Fruit fly (Drosophila melanogaster): Measurements from ENCODE around the gene RhoGAP100F.

RhoGAP100F gene

DNA sequence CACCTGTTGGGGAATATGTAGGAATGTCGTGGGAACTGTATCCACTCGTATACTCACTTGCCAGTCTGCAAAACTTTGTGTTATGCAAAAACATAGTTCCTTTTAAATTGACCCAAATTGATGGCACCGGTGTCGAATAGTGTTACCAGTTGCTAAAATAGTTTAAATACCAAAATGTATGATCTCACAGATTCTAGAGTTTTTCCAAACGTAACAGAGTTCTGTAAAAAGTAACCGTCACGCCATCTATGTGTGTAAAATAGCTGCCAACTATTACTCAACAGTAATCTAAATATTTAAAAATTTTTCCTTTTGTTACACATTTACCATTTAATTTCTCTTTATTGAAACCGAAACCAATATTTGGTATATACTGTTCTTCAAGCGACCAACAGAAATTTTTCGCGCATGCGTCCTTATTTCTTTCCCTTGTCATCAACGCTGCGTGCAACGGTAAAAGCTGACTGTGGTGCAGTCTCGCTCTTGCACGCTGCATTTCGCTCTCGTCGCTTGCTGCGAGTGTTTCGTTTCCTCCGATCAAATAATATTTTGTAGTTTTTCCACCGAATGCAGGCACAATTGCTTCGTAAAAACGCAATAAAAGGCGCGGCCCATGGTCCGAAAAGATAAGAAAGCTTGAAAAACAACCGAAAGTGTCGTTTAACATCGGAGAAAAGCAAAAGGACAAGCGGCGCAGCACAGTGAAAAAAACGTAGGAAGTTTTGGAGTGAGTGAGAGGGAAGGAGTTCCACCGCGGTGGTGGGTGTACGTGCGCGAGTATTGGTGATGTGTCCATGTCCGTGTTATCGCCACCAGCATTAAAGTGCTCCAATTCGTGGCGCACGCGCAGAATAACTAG is at the start of gene RhoGAP100F, which contains the start of gene FeCH:
Gene RhoGAP100F (plus strand): TSS at position 493 of the 859 bp plus-strand sequence.
Gene FeCH (minus strand): TSS at position 180 of the 859 bp plus-strand sequence.
- TF ChIP-seq CG1620 (GFP tag; optimal IDR thresholded peaks at IDR 0.05): no peak
- TF ChIP-seq pad (GFP tag; optimal IDR thresholded peaks at IDR 0.05): peak; percentile 4
- peak; percentile 11 for TF ChIP-seq Hr96 (GFP tag; optimal IDR thresholded peaks at IDR 0.05)

DNA sequence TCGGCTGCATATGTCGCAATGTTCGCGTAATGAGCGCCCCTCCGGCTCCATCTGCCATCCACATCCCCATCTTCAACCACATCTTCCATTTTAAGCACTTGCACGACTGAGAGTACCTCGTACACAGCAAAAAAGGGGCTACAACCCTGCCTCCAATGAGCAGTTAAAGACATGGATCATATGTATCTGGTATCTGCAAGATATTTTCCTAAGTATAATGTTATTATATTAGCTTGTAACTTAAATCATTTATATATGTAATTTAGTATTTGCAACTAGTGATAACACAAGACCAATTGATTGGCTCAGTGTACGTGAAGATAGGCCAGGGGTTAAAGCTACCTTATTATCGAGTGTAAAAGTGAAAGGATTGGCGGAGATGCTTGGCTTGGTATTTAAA is 49.7 kb upstream of the RhoGAP100F start:
- no peak for TF ChIP-seq toe (GFP tag; optimal IDR thresholded peaks at IDR 0.05)
- no peak for TF ChIP-seq CG11617 (GFP tag; optimal IDR thresholded peaks at IDR 0.05)
- TF ChIP-seq Crg-1 (GFP tag; optimal IDR thresholded peaks at IDR 0.05): no peak
- TF ChIP-seq Mnt (GFP tag; optimal IDR thresholded peaks at IDR 0.05): no peak
- TF ChIP-seq CG1620 (GFP tag; optimal IDR thresholded peaks at IDR 0.05): no peak
- TF ChIP-seq CG33017 (tag; optimal IDR thresholded peaks at IDR 0.05): no peak

DNA sequence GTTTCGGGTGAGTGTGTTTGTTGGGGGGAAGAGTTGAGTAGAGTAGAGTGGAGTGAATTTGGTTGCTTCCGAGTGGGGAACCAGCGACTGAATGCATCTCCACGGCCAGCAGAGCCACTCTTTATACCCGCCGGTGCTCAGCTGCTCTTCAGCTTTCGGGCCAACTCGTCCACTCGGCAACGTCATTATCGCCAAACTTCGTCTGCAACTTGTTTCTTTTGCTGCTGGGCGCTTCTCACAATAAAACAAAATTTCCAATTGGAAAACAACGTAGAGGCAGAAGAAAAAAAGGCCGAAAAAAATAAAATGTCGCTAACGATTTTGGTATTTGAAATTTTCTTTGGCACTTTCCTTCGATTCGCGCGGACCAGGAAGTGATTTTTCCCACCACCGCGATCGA is 47.7 kb upstream of the RhoGAP100F start, which contains the start of gene CG2150:
Gene CG2150 (minus strand): TSS at position 101 of the 400 bp plus-strand sequence.
- TF ChIP-seq Crg-1 (GFP tag; optimal IDR thresholded peaks at IDR 0.05): no peak
- TF ChIP-seq cic (GFP tag; optimal IDR thresholded peaks at IDR 0.05): no peak
- no peak for TF ChIP-seq pad (GFP tag; optimal IDR thresholded peaks at IDR 0.05)
- no peak for TF ChIP-seq CG33017 (tag; optimal IDR thresholded peaks at IDR 0.05)
- TF ChIP-seq tj (GFP tag; optimal IDR thresholded peaks at IDR 0.05): no peak
- no peak for TF ChIP-seq CG14711 (tag; optimal IDR thresholded peaks at IDR 0.05)
- no peak for TF ChIP-seq Clk (GFP tag; optimal IDR thresholded peaks at IDR 0.05)
- no peak for TF ChIP-seq ovo (GFP tag; optimal IDR thresholded peaks at IDR 0.05)

DNA sequence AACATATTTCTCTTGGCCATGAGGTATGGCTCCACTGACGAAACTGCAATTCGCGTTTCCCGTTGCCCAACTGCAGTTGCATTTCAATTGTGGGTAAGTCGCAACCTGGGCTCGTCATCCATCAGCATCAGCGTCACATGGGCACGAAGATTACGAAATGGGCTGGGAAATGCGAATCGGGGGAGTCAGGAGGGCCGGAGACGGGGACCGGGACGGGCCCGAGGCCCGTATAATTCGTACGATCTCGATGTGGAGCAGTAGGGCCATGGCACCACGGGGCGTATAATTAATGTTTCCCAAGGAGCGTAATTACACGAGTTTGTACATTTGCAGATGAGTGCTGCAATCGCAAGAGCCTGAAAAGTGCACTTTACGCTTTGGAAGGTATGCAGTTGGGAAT is 47.3 kb upstream of the RhoGAP100F start:
- TF ChIP-seq kay (GFP tag; ENCODE audit: borderline replicate concordance): no peak
- no peak for TF ChIP-seq cnc (optimal IDR thresholded peaks at IDR 0.05)
- no peak for TF ChIP-seq toe (GFP tag; optimal IDR thresholded peaks at IDR 0.05)
- no peak for TF ChIP-seq tj (GFP tag; optimal IDR thresholded peaks at IDR 0.05)
- no peak for TF ChIP-seq CG12768 (GFP tag; optimal IDR thresholded peaks at IDR 0.05)
- no peak for TF ChIP-seq Clk (GFP tag; optimal IDR thresholded peaks at IDR 0.05)
- no peak for TF ChIP-seq bab1 (GFP tag; optimal IDR thresholded peaks at IDR 0.05)
- TF ChIP-seq CG7045 (GFP tag; optimal IDR thresholded peaks at IDR 0.05): no peak
- no peak for TF ChIP-seq cic (GFP tag; optimal IDR thresholded peaks at IDR 0.05)
- no peak for TF ChIP-seq Crg-1 (GFP tag; optimal IDR thresholded peaks at IDR 0.05)
- no peak for TF ChIP-seq CG14711 (tag; optimal IDR thresholded peaks at IDR 0.05)
- TF ChIP-seq ovo (GFP tag; optimal IDR thresholded peaks at IDR 0.05): no peak
- TF ChIP-seq CG11617 (GFP tag; optimal IDR thresholded peaks at IDR 0.05): no peak
- TF ChIP-seq CG1620 (GFP tag; optimal IDR thresholded peaks at IDR 0.05): no peak
- no peak for TF ChIP-seq pad (GFP tag; optimal IDR thresholded peaks at IDR 0.05)
- no peak for TF ChIP-seq Hr96 (GFP tag; optimal IDR thresholded peaks at IDR 0.05)
- no peak for TF ChIP-seq CG33017 (tag; optimal IDR thresholded peaks at IDR 0.05)
- no peak for TF ChIP-seq Mnt (GFP tag; optimal IDR thresholded peaks at IDR 0.05)

DNA sequence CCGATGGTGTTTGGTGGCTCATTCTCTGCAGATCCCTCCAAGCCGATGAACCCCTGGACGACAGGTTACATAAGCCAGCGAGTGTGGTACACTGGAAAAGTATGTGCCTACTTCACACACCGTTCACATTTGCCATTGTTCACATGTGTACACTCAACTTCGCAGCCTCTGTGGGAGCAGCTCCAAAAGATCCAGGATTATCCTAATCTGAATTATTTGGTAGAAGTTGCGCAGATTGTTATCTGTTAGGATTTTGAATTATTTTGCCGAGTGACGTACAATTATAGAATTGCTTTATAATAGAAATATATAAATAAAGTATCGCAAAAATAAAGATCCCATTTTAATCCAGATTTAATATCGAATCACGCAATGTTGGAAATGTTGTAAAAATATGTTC is 44.9 kb upstream of the RhoGAP100F start:
- TF ChIP-seq CG11617 (GFP tag; optimal IDR thresholded peaks at IDR 0.05): no peak
- no peak for TF ChIP-seq pad (GFP tag; optimal IDR thresholded peaks at IDR 0.05)
- TF ChIP-seq kay (GFP tag; ENCODE audit: borderline replicate concordance): no peak
- TF ChIP-seq CG1620 (GFP tag; optimal IDR thresholded peaks at IDR 0.05): no peak

DNA sequence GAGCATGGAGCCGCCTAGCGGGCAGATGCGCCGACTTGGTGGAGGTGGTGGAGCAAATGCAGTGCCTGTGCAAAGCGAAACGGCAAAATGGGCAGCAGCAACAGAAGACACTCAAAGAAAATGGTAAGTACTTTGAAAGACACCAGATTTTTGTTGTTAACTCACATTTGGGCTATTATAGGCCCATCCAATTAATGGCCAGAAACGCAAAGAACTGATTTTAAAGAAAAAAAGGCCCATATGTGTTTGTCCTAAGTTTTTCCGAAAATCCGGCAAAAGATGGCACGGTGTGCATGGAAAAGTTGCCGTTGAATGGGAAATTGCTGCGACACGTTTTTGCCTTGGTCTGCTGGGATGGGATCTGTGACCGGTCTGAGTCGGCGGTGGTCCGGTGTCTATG is 44.2 kb upstream of the RhoGAP100F start:
- TF ChIP-seq CG7101 (tag; optimal IDR thresholded peaks at IDR 0.05) (no peak), Mnt (GFP tag; optimal IDR thresholded peaks at IDR 0.05) (no peak), bab1 (GFP tag; optimal IDR thresholded peaks at IDR 0.05) (no peak), CG5204 (GFP tag; optimal IDR thresholded peaks at IDR 0.05) (no peak), pad (GFP tag; optimal IDR thresholded peaks at IDR 0.05) (no peak), Clk (GFP tag; optimal IDR thresholded peaks at IDR 0.05) (no peak), CG7045 (GFP tag; optimal IDR thresholded peaks at IDR 0.05) (no peak), toe (GFP tag; optimal IDR thresholded peaks at IDR 0.05) (no peak), ovo (GFP tag; optimal IDR thresholded peaks at IDR 0.05) (no peak), Crg-1 (GFP tag; optimal IDR thresholded peaks at IDR 0.05) (no peak)

DNA sequence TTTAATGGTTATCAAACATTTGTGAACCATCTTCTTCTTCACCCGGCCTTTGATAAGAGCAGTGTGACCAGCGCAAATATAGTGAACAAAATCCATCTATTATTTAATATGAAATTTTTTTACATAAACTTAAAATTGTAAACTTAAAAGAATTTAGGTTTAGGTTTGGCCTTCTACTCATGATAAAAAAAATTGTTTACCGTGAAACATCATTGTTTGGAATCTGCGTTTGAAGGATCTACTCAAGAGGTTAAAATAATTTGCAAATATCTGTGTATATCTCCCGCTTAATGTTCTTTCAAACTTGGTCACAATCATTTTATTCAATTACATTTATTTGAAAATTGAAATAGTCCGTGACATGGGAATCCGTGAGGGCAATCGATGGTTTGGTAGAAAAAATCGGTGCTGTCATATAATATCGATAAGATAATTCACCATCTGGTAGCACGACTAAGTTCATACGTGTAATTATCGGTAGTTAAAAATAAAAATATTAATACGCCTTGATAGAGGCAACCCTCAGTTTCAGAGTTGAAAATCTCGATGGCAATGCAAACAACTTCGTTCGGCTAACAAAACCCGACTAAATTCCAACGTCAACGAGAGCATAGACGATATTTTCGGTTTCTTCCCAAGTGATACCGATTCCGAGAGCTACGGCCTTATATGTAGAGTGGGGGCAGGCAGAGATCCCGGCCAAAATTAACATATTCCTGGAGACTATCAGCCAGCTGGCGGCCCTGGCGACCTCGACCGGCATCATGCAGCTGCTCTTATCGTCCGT is 40.4 kb upstream of the RhoGAP100F start, which contains the start of the genes betaGlu and sip3:
Gene betaGlu (minus strand): TSS at position 59 of the 787 bp plus-strand sequence.
Gene sip3 (plus strand): TSS at position 430 of the 787 bp plus-strand sequence.
- no peak for TF ChIP-seq Clk (GFP tag; optimal IDR thresholded peaks at IDR 0.05)
- TF ChIP-seq pad (GFP tag; optimal IDR thresholded peaks at IDR 0.05): peak; percentile 7
- no peak for TF ChIP-seq CG12768 (GFP tag; optimal IDR thresholded peaks at IDR 0.05)
- TF ChIP-seq CG33017 (tag; optimal IDR thresholded peaks at IDR 0.05): no peak
- peak; percentile 31 for TF ChIP-seq CG11617 (GFP tag; optimal IDR thresholded peaks at IDR 0.05)
- TF ChIP-seq CG1620 (GFP tag; optimal IDR thresholded peaks at IDR 0.05): peak; percentile 7
- TF ChIP-seq toe (GFP tag; optimal IDR thresholded peaks at IDR 0.05): peak; percentile 61
- TF ChIP-seq bab1 (GFP tag; optimal IDR thresholded peaks at IDR 0.05): peak; percentile 32
- TF ChIP-seq kay (GFP tag; ENCODE audit: borderline replicate concordance): peak; percentile 96

Data from whole organism, adult.